Fruit fly (Drosophila melanogaster) whole organism, embryonic: ENCODE results near the gene CG13088.

ENCODE experiments used
- ATbp ChIP-seq: fragments of 200-800 bp; sonication (Bioruptor generic); optimal IDR thresholded peaks from 2 replicates; lab custom pipeline; 2017; ENCODE audit warnings: missing biosample characterization, mild to moderate bottlenecking, missing genetic modification characterization, missing genetic modification reagents
- Abd-B ChIP-seq: fragments of 200-800 bp; sonication (Bioruptor generic); optimal IDR thresholded peaks from 2 replicates; lab custom pipeline; 2018; ENCODE audit warnings: missing biosample characterization, mild to moderate bottlenecking, missing genetic modification characterization, moderate library complexity
- BEAF-32 ChIP-seq: fragments of 200-800 bp; sonication (Bioruptor generic); optimal IDR thresholded peaks from 3 replicates; lab custom pipeline; 2017; ENCODE audit warnings: missing biosample characterization, missing genetic modification characterization, mild to moderate bottlenecking, moderate library complexity, missing genetic modification reagents
- BtbVII ChIP-seq: fragments of 200-800 bp; sonication (Bioruptor generic); optimal IDR thresholded peaks from 3 replicates; lab custom pipeline; 2017; ENCODE audit warnings: missing biosample characterization, mild to moderate bottlenecking, missing genetic modification characterization
- CG10147 ChIP-seq: fragments of 200-800 bp; sonication (Bioruptor generic); optimal IDR thresholded peaks from 2 replicates; lab custom pipeline; 2019; ENCODE audit warnings: missing biosample characterization, mild to moderate bottlenecking, missing genetic modification characterization, moderate library complexity
- CG10274 ChIP-seq: fragments of 200-800 bp; sonication (Bioruptor generic); optimal IDR thresholded peaks from 3 replicates; lab custom pipeline; 2017; ENCODE audit warnings: missing biosample characterization, mild to moderate bottlenecking, missing genetic modification characterization
- CG10959 ChIP-seq: fragments of 200-800 bp; sonication (Bioruptor generic); IDR thresholded peaks from 2 replicates; pipeline ENCODE4 v1.3.6; 2022; ENCODE audit warnings: missing biosample characterization, missing genetic modification characterization
- CG11247 ChIP-seq: fragments of 200-800 bp; sonication (Bioruptor generic); IDR thresholded peaks from 2 replicates; pipeline ENCODE4 v1.3.6; 2022; ENCODE audit warnings: missing biosample characterization, missing genetic modification characterization
- CG12155 ChIP-seq: fragments of 200-800 bp; sonication (Bioruptor generic); optimal IDR thresholded peaks from 3 replicates; lab custom pipeline; 2016; ENCODE audit warnings: missing biosample characterization, missing genetic modification characterization
- CG17385 ChIP-seq: fragments of 200-800 bp; sonication (Bioruptor generic); optimal IDR thresholded peaks from 3 replicates; lab custom pipeline; 2018; ENCODE audit warnings: missing biosample characterization, mild to moderate bottlenecking, missing genetic modification characterization
- CG18764 ChIP-seq: fragments of 200-800 bp; sonication (Bioruptor generic); optimal IDR thresholded peaks from 3 replicates; lab custom pipeline; 2016; ENCODE audit warnings: missing biosample characterization, missing genetic modification characterization
- CG30403 ChIP-seq: fragments of 200-800 bp; sonication (Bioruptor generic); optimal IDR thresholded peaks from 3 replicates; lab custom pipeline; 2016; ENCODE audit warnings: missing biosample characterization, missing genetic modification characterization
- CG31224 ChIP-seq: fragments of 200-800 bp; sonication (Bioruptor generic); IDR thresholded peaks from 2 replicates; pipeline ENCODE4 v1.3.6; 2022; ENCODE audit warnings: missing biosample characterization, missing genetic modification characterization
- CG5245 ChIP-seq: fragments of 200-800 bp; sonication (Bioruptor generic); optimal IDR thresholded peaks from 3 replicates; lab custom pipeline; 2016; ENCODE audit warnings: missing biosample characterization, missing genetic modification characterization
- CG6272 ChIP-seq: fragments of 200-800 bp; sonication (Bioruptor generic); IDR thresholded peaks from 2 replicates; pipeline ENCODE4 v1.3.6; 2022; ENCODE audit warnings: missing biosample characterization, missing genetic modification characterization
- CG6654 ChIP-seq: fragments of 200-800 bp; sonication (Bioruptor generic); optimal IDR thresholded peaks from 2 replicates; lab custom pipeline; 2017; ENCODE audit warnings: missing biosample characterization, mild to moderate bottlenecking, missing genetic modification characterization
- CG6791 ChIP-seq: fragments of 200-800 bp; sonication (Bioruptor generic); IDR thresholded peaks from 3 replicates; pipeline ENCODE4 v1.3.6; 2022; ENCODE audit warnings: missing biosample characterization, missing genetic modification characterization; ENCODE audit not compliant: partially characterized antibody
- CG8388 ChIP-seq: fragments of 200-800 bp; sonication (Bioruptor generic); optimal IDR thresholded peaks from 2 replicates; lab custom pipeline; 2019; ENCODE audit warnings: missing biosample characterization, mild to moderate bottlenecking, missing genetic modification characterization, moderate library complexity
- CG8765 ChIP-seq: fragments of 200-800 bp; sonication (Bioruptor generic); IDR thresholded peaks from 2 replicates; pipeline ENCODE4 v1.3.6; 2022; ENCODE audit warnings: missing biosample characterization, missing genetic modification characterization
- CG8924 ChIP-seq: fragments of 200-800 bp; optimal IDR thresholded peaks from 3 replicates; lab custom pipeline; 2019; ENCODE audit warnings: missing biosample characterization, mild to moderate bottlenecking, missing genetic modification characterization, moderate library complexity
- CoRest ChIP-seq: fragments of 200-800 bp; sonication (Bioruptor generic); optimal IDR thresholded peaks from 3 replicates; lab custom pipeline; 2018; ENCODE audit warnings: missing biosample characterization, mild to moderate bottlenecking, missing genetic modification characterization, moderate library complexity
- Dfd ChIP-seq, 2 experiments: fragments of >200 bp; optimal IDR thresholded peaks; 2 replicates each; lab custom pipeline; 2017; ENCODE audit warnings: missing biosample characterization in 2 of 2, missing genetic modification characterization in 2 of 2
- Drgx ChIP-seq: fragments of 200-800 bp; sonication (Bioruptor generic); IDR thresholded peaks from 2 replicates; pipeline ENCODE4 v1.3.6; 2022; ENCODE audit warnings: missing biosample characterization, missing genetic modification characterization
- Fer3 ChIP-seq: fragments of 200-800 bp; sonication (Bioruptor generic); optimal IDR thresholded peaks from 2 replicates; lab custom pipeline; 2018; ENCODE audit warnings: missing biosample characterization, mild to moderate bottlenecking, missing genetic modification characterization, moderate library complexity
- HHEX ChIP-seq: fragments of 200-800 bp; sonication (Bioruptor generic); optimal IDR thresholded peaks from 3 replicates; lab custom pipeline; 2017; ENCODE audit warnings: missing biosample characterization, mild to moderate bottlenecking, missing genetic modification characterization, missing genetic modification reagents
- HLH4C ChIP-seq: fragments of 200-800 bp; sonication (Bioruptor generic); IDR thresholded peaks from 3 replicates; pipeline ENCODE4 v1.3.6; 2022; ENCODE audit warnings: missing biosample characterization, missing genetic modification characterization; ENCODE audit not compliant: partially characterized antibody
- Hmx ChIP-seq: fragments of 200-800 bp; sonication (Bioruptor generic); optimal IDR thresholded peaks from 2 replicates; lab custom pipeline; 2016; ENCODE audit warnings: missing biosample characterization, missing genetic modification characterization
- Hr51 ChIP-seq, 2 experiments: fragments of 200-800 bp; sonication (Bioruptor generic); optimal IDR thresholded peaks; 2 replicates in 1 of 2; 3 replicates in 1 of 2; lab custom pipeline; 2016 to 2018; ENCODE audit warnings: missing biosample characterization in 2 of 2, missing genetic modification characterization in 2 of 2, mild to moderate bottlenecking in 1 of 2, moderate library complexity in 1 of 2
- Mad ChIP-seq: fragments of 200-800 bp; sonication (Bioruptor generic); optimal IDR thresholded peaks from 2 replicates; lab custom pipeline; 2016; ENCODE audit warnings: missing biosample characterization, missing genetic modification characterization
- Oli ChIP-seq: fragments of 200-800 bp; sonication (Bioruptor generic); optimal IDR thresholded peaks from 2 replicates; lab custom pipeline; 2018; ENCODE audit warnings: missing biosample characterization, mild to moderate bottlenecking, missing genetic modification characterization, moderate library complexity
- PHDP ChIP-seq: fragments of 200-800 bp; sonication (Bioruptor generic); optimal IDR thresholded peaks from 3 replicates; lab custom pipeline; 2018; ENCODE audit warnings: missing biosample characterization, mild to moderate bottlenecking, missing genetic modification characterization, moderate library complexity
- Rx ChIP-seq: fragments of 200-800 bp; sonication (Bioruptor generic); IDR thresholded peaks from 2 replicates; pipeline ENCODE4 v1.3.6; 2022; ENCODE audit warnings: missing biosample characterization, missing genetic modification characterization
- TFAM ChIP-seq: fragments of 200-800 bp; sonication (Bioruptor generic); optimal IDR thresholded peaks from 2 replicates; lab custom pipeline; 2017; ENCODE audit warnings: missing biosample characterization, missing genetic modification characterization, inconsistent platforms
- bsh ChIP-seq, 2 experiments: fragments of 200-800 bp; sonication (Bioruptor generic); optimal IDR thresholded peaks; 2 replicates each; lab custom pipeline; 2017 to 2018; ENCODE audit warnings: mild to moderate bottlenecking in 2 of 2, missing biosample characterization in 2 of 2, missing genetic modification characterization in 2 of 2, moderate library complexity in 1 of 2
- cato ChIP-seq: fragments of 200-800 bp; sonication (Bioruptor generic); optimal IDR thresholded peaks from 2 replicates; lab custom pipeline; 2016; ENCODE audit warnings: missing biosample characterization, missing genetic modification characterization, borderline replicate concordance
- disco-r ChIP-seq: fragments of 200-800 bp; sonication (Bioruptor generic); optimal IDR thresholded peaks from 2 replicates; lab custom pipeline; 2016; ENCODE audit warnings: missing biosample characterization, missing genetic modification characterization
- dmrt99B ChIP-seq: fragments of 200-800 bp; sonication (Bioruptor generic); optimal IDR thresholded peaks from 2 replicates; lab custom pipeline; 2018; ENCODE audit warnings: missing biosample characterization, mild to moderate bottlenecking, missing genetic modification characterization, moderate library complexity
- fd64A ChIP-seq: fragments of 200-800 bp; sonication (Bioruptor generic); optimal IDR thresholded peaks from 3 replicates; lab custom pipeline; 2018; ENCODE audit warnings: missing biosample characterization, mild to moderate bottlenecking, missing genetic modification characterization
- ftz-f1 ChIP-seq: fragments of 200-800 bp; sonication (Bioruptor generic); optimal IDR thresholded peaks from 2 replicates; lab custom pipeline; 2016; ENCODE audit warnings: missing biosample characterization, missing genetic modification characterization
- hb ChIP-seq: fragments of 200-800 bp; sonication (Bioruptor generic); IDR thresholded peaks from 3 replicates; pipeline ENCODE4 v1.3.6; 2022; ENCODE audit warnings: missing biosample characterization, missing genetic modification characterization; ENCODE audit not compliant: partially characterized antibody
- klu ChIP-seq: fragments of 200-800 bp; sonication (Bioruptor generic); IDR thresholded peaks from 2 replicates; pipeline ENCODE4 v1.3.6; 2022; ENCODE audit warnings: missing biosample characterization, missing genetic modification characterization
- luna ChIP-seq: fragments of 200-800 bp; sonication (Bioruptor generic); optimal IDR thresholded peaks from 2 replicates; lab custom pipeline; 2016; ENCODE audit warnings: missing biosample characterization, missing genetic modification characterization
- maf-S ChIP-seq: fragments of 200-800 bp; sonication (Bioruptor generic); optimal IDR thresholded peaks from 2 replicates; lab custom pipeline; 2016; ENCODE audit warnings: missing biosample characterization, missing genetic modification characterization
- odd ChIP-seq: fragments of 200-800 bp; sonication (Bioruptor generic); optimal IDR thresholded peaks from 2 replicates; lab custom pipeline; 2017; ENCODE audit warnings: missing biosample characterization, mild to moderate bottlenecking, missing genetic modification characterization
- peb ChIP-seq: fragments of 200-800 bp; sonication (Bioruptor generic); IDR thresholded peaks from 2 replicates; pipeline ENCODE4 v1.3.6; 2022; ENCODE audit warnings: missing biosample characterization, missing genetic modification characterization
- pnt ChIP-seq: fragments of 200-800 bp; sonication (Bioruptor generic); optimal IDR thresholded peaks from 3 replicates; lab custom pipeline; 2016; ENCODE audit warnings: missing biosample characterization, missing genetic modification characterization
- pum ChIP-seq: fragments of 200-800 bp; sonication (Bioruptor generic); optimal IDR thresholded peaks from 2 replicates; lab custom pipeline; 2016; ENCODE audit warnings: missing biosample characterization, missing genetic modification characterization
- run ChIP-seq: fragments of 200-800 bp; sonication (Bioruptor generic); optimal IDR thresholded peaks from 3 replicates; lab custom pipeline; 2018; ENCODE audit warnings: missing biosample characterization, mild to moderate bottlenecking, missing genetic modification characterization
- stc ChIP-seq: fragments of 200-800 bp; sonication (Bioruptor generic); IDR thresholded peaks from 2 replicates; pipeline ENCODE4 v1.3.6; 2022; ENCODE audit warnings: missing biosample characterization, missing genetic modification characterization
- stwl ChIP-seq: fragments of 200-800 bp; sonication (Bioruptor generic); optimal IDR thresholded peaks from 3 replicates; lab custom pipeline; 2018; ENCODE audit warnings: missing biosample characterization, mild to moderate bottlenecking, missing genetic modification characterization, moderate library complexity
- tup ChIP-seq: fragments of 200-800 bp; sonication (Bioruptor generic); optimal IDR thresholded peaks from 2 replicates; lab custom pipeline; 2016; ENCODE audit warnings: missing biosample characterization, mild to moderate bottlenecking, missing genetic modification characterization, moderate library complexity

CG13088 gene

dm6 chr2L:8511723-8512122 lies 22.9 kb downstream of the CG13088 start, which contains the start of gene CG13096 (continued):
- TF ChIP-seq CG10959 (no peak), CG5245 (GFP tag; lab: Kevin White, UChicago) (no peak), Hmx (GFP tag; lab: Kevin White, UChicago) (no peak), hb (GFP tag; lab: Robert Waterston, UW) (peak; percentile 98), HHEX (GFP tag; lab: Kevin White, UChicago) (no peak), Mad (GFP tag; lab: Kevin White, UChicago) (peak; percentile 49), CG6272 (GFP tag; lab: Robert Waterston, UW) (peak; percentile 22; the same call in 1 of the 2 replicates), pnt (GFP tag; lab: Kevin White, UChicago) (no peak), CG8924 (tag; lab: Kevin White, UChicago) (peak; percentile 6), CG11247 (GFP tag; lab: Robert Waterston, UW) (no peak), Hr51 (GFP tag; optimal IDR thresholded peaks at IDR 0.05; lab: Kevin White, UChicago) (peak in 1 of 2 experiments; percentile 27), BtbVII (GFP tag; lab: Kevin White, UChicago) (no peak), PHDP (no peak), Oli (no peak), dmrt99B (tag; lab: Kevin White, UChicago) (no peak), CG8765 (GFP tag; lab: Robert Waterston, UW) (no peak), Rx (no peak), ftz-f1 (GFP tag; lab: Kevin White, UChicago) (peak; percentile 66), CG10147 (no peak), maf-S (GFP tag; lab: Kevin White, UChicago) (peak; percentile 6), ATbp (GFP tag; lab: Kevin White, UChicago) (no peak), CG10274 (GFP tag; lab: Kevin White, UChicago) (no peak), Fer3 (tag; lab: Kevin White, UChicago) (no peak), run (no peak), CoRest (tag; lab: Kevin White, UChicago) (peak; percentile 64), pum (GFP tag; lab: Kevin White, UChicago) (no peak), CG6791 (peak; percentile 99), CG31224 (GFP tag; lab: Robert Waterston, UW) (no peak), klu (GFP tag; lab: Robert Waterston, UW) (no peak), CG6654 (no peak), Abd-B (GFP tag; lab: Kevin White, UChicago) (peak; percentile 55), luna (GFP tag; lab: Kevin White, UChicago) (no peak), cato (GFP tag; lab: Kevin White, UChicago) (no peak), Dfd (GFP tag; optimal IDR thresholded peaks at IDR 0.05; lab: Kevin White, UChicago) (no peak), TFAM (GFP tag; lab: Kevin White, UChicago) (no peak), CG18764 (GFP tag; lab: Kevin White, UChicago) (no peak), HLH4C (GFP tag; lab: Robert Waterston, UW) (peak; percentile 98), stc (GFP tag; lab: Robert Waterston, UW) (no peak), CG17385 (GFP tag; lab: Kevin White, UChicago) (no peak), CG8388 (GFP tag; lab: Kevin White, UChicago) (no peak), stwl (tag; lab: Kevin White, UChicago) (peak; percentile 84), odd (no peak), disco-r (GFP tag; lab: Kevin White, UChicago) (no peak), CG30403 (GFP tag; lab: Kevin White, UChicago) (no peak), fd64A (GFP tag; lab: Kevin White, UChicago) (no peak), Drgx (GFP tag; lab: Robert Waterston, UW) (no peak), tup (GFP tag; lab: Kevin White, UChicago) (no peak), BEAF-32 (GFP tag; lab: Kevin White, UChicago) (peak; percentile 99), bsh (GFP tag; optimal IDR thresholded peaks at IDR 0.05; lab: Kevin White, UChicago) (no peak), CG12155 (GFP tag; lab: Kevin White, UChicago) (peak; percentile 21), peb (GFP tag; lab: Robert Waterston, UW) (no peak)
